Worm (Caenorhabditis elegans) whole organism, late embryonic: Measurements from ENCODE around the gene msp-57.

ENCODE experiments used
- T23F11.4 ChIP-seq: fragments of 200-800 bp; sonication (Bioruptor generic); optimal IDR thresholded peaks from 2 replicates; lab custom pipeline; 2018; ENCODE audit warnings: mild to moderate bottlenecking, missing genetic modification characterization, missing compliant biosample characterization
- ahr-1 ChIP-seq: sonication (generic microtip); optimal IDR thresholded peaks from 2 replicates; lab custom pipeline; 2016; ENCODE audit warnings: missing genetic modification characterization, missing compliant biosample characterization
- ama-1 ChIP-seq: fragments of 150-350 bp; optimal IDR thresholded peaks from 2 replicates; lab custom pipeline; 2014
- ceh-18 ChIP-seq: sonication (generic microtip); optimal IDR thresholded peaks from 2 replicates; lab custom pipeline; 2016; ENCODE audit warnings: missing genetic modification characterization, missing compliant biosample characterization
- ceh-2 ChIP-seq: sonication (generic microtip); optimal IDR thresholded peaks from 2 replicates; lab custom pipeline; 2016; ENCODE audit warnings: missing genotype, missing genetic modification characterization, missing compliant biosample characterization
- ceh-22 ChIP-seq: sonication (generic microtip); optimal IDR thresholded peaks from 2 replicates; lab custom pipeline; 2017; ENCODE audit warnings: missing biosample characterization, missing genetic modification characterization
- ceh-24 ChIP-seq: sonication (generic microtip); optimal IDR thresholded peaks from 2 replicates; lab custom pipeline; 2016; ENCODE audit warnings: mild to moderate bottlenecking, missing genetic modification characterization, missing compliant biosample characterization
- ceh-9 ChIP-seq: sonication (generic microtip); optimal IDR thresholded peaks from 2 replicates; lab custom pipeline; 2016; ENCODE audit warnings: mild to moderate bottlenecking, missing genetic modification characterization, inconsistent platforms, missing compliant biosample characterization
- dmd-4 ChIP-seq: sonication (generic microtip); optimal IDR thresholded peaks from 2 replicates; lab custom pipeline; 2016; ENCODE audit warnings: borderline replicate concordance, missing genetic modification characterization, missing compliant biosample characterization
- hlh-30 ChIP-seq: sonication (generic microtip); optimal IDR thresholded peaks from 2 replicates; lab custom pipeline; 2017; ENCODE audit warnings: antibody characterized with exemption, missing genetic modification characterization, missing compliant biosample characterization; ENCODE audit not compliant: insufficient read depth
- pag-3 ChIP-seq: sonication (generic microtip); optimal IDR thresholded peaks from 2 replicates; lab custom pipeline; 2016; ENCODE audit warnings: missing compliant biosample characterization, missing genetic modification characterization, borderline replicate concordance
- pha-4 ChIP-seq: fragments of 150-350 bp; optimal IDR thresholded peaks from 2 replicates; lab custom pipeline; 2018; ENCODE audit warnings: missing biosample characterization, missing genetic modification reagents, missing genetic modification characterization
- sdc-2 ChIP-seq: sonication (generic microtip); optimal IDR thresholded peaks from 2 replicates; lab custom pipeline; 2016; ENCODE audit warnings: missing genotype, missing genetic modification characterization, missing compliant biosample characterization
- ztf-16 ChIP-seq: sonication (generic microtip); optimal IDR thresholded peaks from 2 replicates; lab custom pipeline; 2017; ENCODE audit warnings: missing genetic modification characterization, missing compliant biosample characterization

DNA sequence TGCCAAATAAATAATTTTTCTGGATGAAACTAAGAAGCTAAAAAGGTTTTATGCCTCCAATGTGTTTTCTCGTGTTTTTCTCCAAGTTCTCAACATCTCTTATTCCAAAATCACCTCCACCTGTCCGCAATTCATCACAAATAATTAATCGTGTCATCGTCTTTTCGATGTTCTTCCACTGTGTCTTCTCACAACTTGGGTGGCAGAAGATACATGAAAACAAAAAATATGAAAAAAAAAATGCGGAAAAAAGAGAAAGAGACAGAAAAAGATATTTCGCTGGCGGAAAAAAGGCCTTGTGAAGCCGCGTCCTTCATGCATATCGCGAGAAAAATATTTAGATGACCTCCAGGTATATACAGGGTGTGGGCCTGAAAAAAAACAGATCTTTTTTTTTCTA, 11.5 kb downstream of the msp-57 start:
- no peak for TF ChIP-seq ama-1 (lab: Kevin White, UChicago)
- TF ChIP-seq ztf-16 (tag; lab: Kevin White, UChicago): no peak
- no peak for TF ChIP-seq dmd-4 (tag; lab: Kevin White, UChicago)
- TF ChIP-seq ceh-18: no peak
- no peak for TF ChIP-seq ahr-1 (tag; lab: Kevin White, UChicago)
- no peak for TF ChIP-seq pag-3
- TF ChIP-seq ceh-2: no peak
- no peak for TF ChIP-seq pha-4 (tag; lab: Kevin White, UChicago)
- no peak for TF ChIP-seq T23F11.4 (GFP tag; lab: Kevin White, UChicago)
- no peak for TF ChIP-seq ceh-9
- TF ChIP-seq hlh-30 (tag; lab: Kevin White, UChicago): no peak
- no peak for TF ChIP-seq sdc-2 (tag; lab: Kevin White, UChicago)
- no peak for TF ChIP-seq ceh-24 (tag; lab: Kevin White, UChicago)
- TF ChIP-seq ceh-22: no peak
